Worm (Caenorhabditis elegans): ENCODE measurements around the gene nlp-46.

DNA sequence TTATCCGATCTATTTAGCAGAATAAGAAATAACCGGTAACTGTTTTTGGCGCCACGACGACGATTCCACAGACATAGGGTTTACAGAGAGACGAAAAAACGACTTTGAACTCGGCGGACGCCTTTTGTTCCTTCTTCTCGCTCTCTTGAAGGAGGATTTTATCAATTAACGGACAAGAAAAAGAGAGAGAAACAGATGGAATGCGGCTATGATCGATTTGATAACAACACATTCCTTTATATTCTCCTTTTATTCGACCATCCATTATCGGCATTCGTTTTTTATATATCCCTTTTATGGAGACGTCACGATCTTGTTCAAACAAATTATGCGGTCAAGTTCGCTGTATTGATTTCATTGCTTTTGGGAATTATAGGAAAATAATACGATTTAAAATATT is 42.7 kb upstream of the nlp-46 start:
- TF ChIP-seq klf-2 (GFP tag; conservative IDR thresholded peaks at IDR 0.05), result no peak
- no peak for TF ChIP-seq ref-1 (GFP tag; conservative IDR thresholded peaks at IDR 0.05)
- TF ChIP-seq cog-1 (tag; optimal IDR thresholded peaks at IDR 0.05), result no peak
- no peak for TF ChIP-seq flt-1 (GFP tag; IDR thresholded peaks at IDR 0.05)
- no peak for TF ChIP-seq med-1 (GFP tag; optimal IDR thresholded peaks at IDR 0.05; ENCODE audit: insufficient read depth)
